Fruit fly (Drosophila melanogaster): ENCODE measurements around the gene Jarid2.
A peak's percentile ranks its signal among the peaks of the same experiment; 100 is the strongest.

DNA sequence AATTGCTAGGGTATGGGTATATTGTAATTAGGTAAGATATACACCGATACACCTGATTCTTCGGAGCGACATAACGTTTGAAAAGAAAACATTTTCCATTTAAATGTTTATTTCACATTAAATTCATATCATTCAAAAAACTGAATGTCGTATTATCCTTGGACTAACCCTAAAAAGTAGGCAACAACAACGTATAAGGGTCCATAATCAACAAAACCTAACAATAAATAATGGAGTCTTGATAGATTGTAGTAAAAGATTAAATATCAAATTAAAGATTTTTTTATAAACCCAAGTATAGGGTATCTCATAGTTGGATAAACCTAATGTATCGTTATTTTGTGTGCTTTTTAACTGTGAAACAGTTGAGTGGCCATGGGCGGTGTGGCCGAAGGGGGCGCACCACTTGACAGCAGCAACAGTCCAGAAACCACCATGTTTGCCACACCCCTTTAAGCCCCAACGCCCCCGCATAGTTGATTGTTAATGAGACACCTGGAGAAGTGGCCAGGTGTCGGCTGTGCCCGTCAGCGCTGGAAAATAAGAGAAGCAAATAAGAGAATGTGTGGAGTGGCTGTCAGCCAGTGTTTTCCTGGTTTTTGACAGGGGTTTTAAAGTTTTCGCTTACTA is 8.5 kb upstream of the Jarid2 start:
- no peak for TF ChIP-seq EcR (GFP tag; optimal IDR thresholded peaks at IDR 0.05)
- TF ChIP-seq pan (optimal IDR thresholded peaks at IDR 0.05), result peak; percentile 68
- TF ChIP-seq Dll (optimal IDR thresholded peaks at IDR 0.05), result no peak
- no peak for TF ChIP-seq psq (optimal IDR thresholded peaks at IDR 0.05)
